Worm (Caenorhabditis elegans): Measurements from ENCODE around the gene Y41D4B.11.

Y41D4B.11 gene

ce11 chrIV:1595802-1596201 is 9.7 kb upstream of the Y41D4B.11 start, which contains the start of gene npp-8 (continued):
- no peak for TF ChIP-seq sptf-1 (tag; optimal IDR thresholded peaks at IDR 0.05)

ce11 chrIV:1597018-1597417 is 8.5 kb upstream of the Y41D4B.11 start, which contains the start of gene ced-2:
Gene ced-2 (plus strand): TSS chrIV:1597318.
- TF ChIP-seq lin-35 (GFP tag; optimal IDR thresholded peaks at IDR 0.05) (no peak), ceh-88 (GFP tag; IDR thresholded peaks at IDR 0.05) (no peak), C34B4.2 (tag; optimal IDR thresholded peaks at IDR 0.05) (no peak), lin-39 (tag; optimal IDR thresholded peaks at IDR 0.05) (no peak), fkh-4 (tag; optimal IDR thresholded peaks at IDR 0.05; ENCODE audit: borderline replicate concordance) (no peak), ceh-82 (tag; optimal IDR thresholded peaks at IDR 0.05) (no peak)

ce11 chrIV:1600784-1601183 is 4.7 kb upstream of the Y41D4B.11 start:
- TF ChIP-seq tbx-2 (tag; optimal IDR thresholded peaks at IDR 0.05) (no peak), lin-39 (tag; optimal IDR thresholded peaks at IDR 0.05) (no peak), snu-23 (GFP tag; optimal IDR thresholded peaks at IDR 0.05) (no peak), dpl-1 (GFP tag; optimal IDR thresholded peaks at IDR 0.05) (peak in 1 of 3 experiments; percentile 4), ets-5 (GFP tag; IDR thresholded peaks at IDR 0.05) (no peak), zip-4 (GFP tag; optimal IDR thresholded peaks at IDR 0.05) (no peak), efl-1 (optimal IDR thresholded peaks at IDR 0.05) (peak in 1 of 2 experiments; percentile 54), efl-1 (GFP tag; optimal IDR thresholded peaks at IDR 0.05 in 1 of 2) (peak in 1 of 2 experiments; percentile 8), ceh-90 (tag; optimal IDR thresholded peaks at IDR 0.05) (no peak), C34B4.2 (tag; optimal IDR thresholded peaks at IDR 0.05) (no peak)

- TF ChIP-seq unc-98 (GFP tag; IDR thresholded peaks at IDR 0.05) (no peak), isw-1 (GFP tag; IDR thresholded peaks at IDR 0.05) (no peak), fos-1 (tag; optimal IDR thresholded peaks at IDR 0.05) (no peak), nhr-19 (GFP tag; conservative IDR thresholded peaks at IDR 0.05) (no peak), ama-1 (optimal IDR thresholded peaks at IDR 0.05) (no peak), blmp-1 (tag; optimal IDR thresholded peaks at IDR 0.05) (no peak), swsn-7 (tag; optimal IDR thresholded peaks at IDR 0.05) (no peak), hlh-17 (GFP tag; optimal IDR thresholded peaks at IDR 0.05; ENCODE audit: borderline replicate concordance) (no peak), ztf-4 (tag; optimal IDR thresholded peaks at IDR 0.05) (no peak), snpc-4 (tag; optimal IDR thresholded peaks at IDR 0.05) (no peak), lin-13 (GFP tag; optimal IDR thresholded peaks at IDR 0.05) (no peak)
Observed at ce11 chrIV:1601357-1601756, 4.2 kb upstream of the Y41D4B.11 start, which contains the start of gene set-23. Gene set-23 (plus strand): TSS chrIV:1601657.

- TF ChIP-seq irx-1 (tag; optimal IDR thresholded peaks at IDR 0.05) (no peak), nhr-71 (tag; optimal IDR thresholded peaks at IDR 0.05) (no peak), ces-1 (GFP tag; optimal IDR thresholded peaks at IDR 0.05) (no peak), rnt-1 (tag; optimal IDR thresholded peaks at IDR 0.05) (no peak), nhr-85 (tag) (no peak), alr-1 (tag; optimal IDR thresholded peaks at IDR 0.05; ENCODE audit: borderline replicate concordance) (no peak), lin-35 (GFP tag; optimal IDR thresholded peaks at IDR 0.05) (no peak), ama-1 (optimal IDR thresholded peaks at IDR 0.05) (no peak), nhr-76 (tag; optimal IDR thresholded peaks at IDR 0.05) (no peak), aha-1 (tag; optimal IDR thresholded peaks at IDR 0.05) (no peak), elt-2 (tag; optimal IDR thresholded peaks at IDR 0.05) (no peak), dpl-1 (GFP tag; optimal IDR thresholded peaks at IDR 0.05) (no peak), C16A3.4 (tag; optimal IDR thresholded peaks at IDR 0.05) (no peak), nhr-28 (tag; optimal IDR thresholded peaks at IDR 0.05) (no peak), nhr-47 (tag; optimal IDR thresholded peaks at IDR 0.05) (no peak), lin-14 (GFP tag; optimal IDR thresholded peaks at IDR 0.05) (no peak)
Observed at ce11 chrIV:1602936-1603457, 2.5 kb upstream of the Y41D4B.11 start.

Data from whole organism, L1 larva.